Worm (Caenorhabditis elegans) whole organism, L1 larva: ENCODE results near the gene pdl-1.
A peak's percentile ranks its signal among the peaks of the same experiment; 100 is the strongest.

Experiments
- C16A3.4 ChIP-seq: fragments of 150-350 bp; optimal IDR thresholded peaks from 2 replicates; lab custom pipeline; 2014; ENCODE audit warnings: missing biosample characterization, missing genetic modification characterization
- C34B4.2 ChIP-seq: sonication (generic microtip); optimal IDR thresholded peaks from 2 replicates; lab custom pipeline; 2017; ENCODE audit warnings: mild to moderate bottlenecking, missing genetic modification characterization, missing compliant biosample characterization
- F16B12.6 ChIP-seq: fragments of 150-350 bp; optimal IDR thresholded peaks from 2 replicates; lab custom pipeline; 2014; ENCODE audit warnings: missing biosample characterization, missing genetic modification characterization
- aha-1 ChIP-seq: fragments of 150-350 bp; optimal IDR thresholded peaks from 2 replicates; lab custom pipeline; 2014; ENCODE audit warnings: missing biosample characterization, missing genetic modification characterization
- alr-1 ChIP-seq: fragments of 200-800 bp; sonication (Bioruptor generic); optimal IDR thresholded peaks from 2 replicates; lab custom pipeline; 2018; ENCODE audit warnings: borderline replicate concordance, mild to moderate bottlenecking, missing genetic modification characterization, missing compliant biosample characterization
- aly-2 ChIP-seq: fragments of 150-350 bp; optimal IDR thresholded peaks from 2 replicates; lab custom pipeline; 2014; ENCODE audit warnings: missing biosample characterization, missing genetic modification characterization
- ama-1 ChIP-seq: fragments of 150-350 bp; optimal IDR thresholded peaks from 2 replicates; lab custom pipeline; 2014
- blmp-1 ChIP-seq: fragments of 150-350 bp; optimal IDR thresholded peaks from 2 replicates; lab custom pipeline; 2014; ENCODE audit warnings: missing biosample characterization, missing genetic modification characterization
- ceh-63 ChIP-seq: fragments of 200-800 bp; sonication (Bioruptor generic); optimal IDR thresholded peaks from 2 replicates; lab custom pipeline; 2018; ENCODE audit warnings: mild to moderate bottlenecking, missing genetic modification characterization, missing compliant biosample characterization
- ceh-82 ChIP-seq, 3 experiments: fragments of 150-350 bp in 1 of 3; sonication (generic microtip) in 2 of 3; optimal IDR thresholded peaks; 2 replicates each; lab custom pipeline; 2014 to 2017; ENCODE audit warnings: missing biosample characterization in 3 of 3, missing genetic modification characterization in 3 of 3
- ceh-88 ChIP-seq: fragments of 200-800 bp; sonication (Bioruptor generic); IDR thresholded peaks from 2 replicates; pipeline ENCODE4 v1.3.6; 2022; ENCODE audit warnings: missing genetic modification characterization, missing compliant biosample characterization
- ceh-90 ChIP-seq: sonication (generic microtip); optimal IDR thresholded peaks from 2 replicates; lab custom pipeline; 2016; ENCODE audit warnings: missing genetic modification characterization, missing compliant biosample characterization
- ces-1 ChIP-seq: fragments of 150-350 bp; optimal IDR thresholded peaks from 2 replicates; lab custom pipeline; 2014; ENCODE audit warnings: missing biosample characterization, missing genetic modification reagents, missing genetic modification characterization
- dpl-1 ChIP-seq, 3 experiments: fragments of 150-350 bp in 2 of 3; sonication (generic microtip) in 1 of 3; optimal IDR thresholded peaks; 2 replicates each; lab custom pipeline; 2014 to 2017; ENCODE audit warnings: missing biosample characterization in 3 of 3, missing genetic modification characterization in 3 of 3, missing genetic modification reagents in 3 of 3
- efl-1 ChIP-seq, 4 experiments: fragments of 150-350 bp; optimal IDR thresholded peaks in 3 of 4; peaks in 1 of 4; 1 replicate in 1 of 4; 2 replicates in 3 of 4; lab custom pipeline; 2014; ENCODE audit warnings: missing biosample characterization in 2 of 4, missing genetic modification characterization in 2 of 4, missing genetic modification reagents in 2 of 4
- egl-13 ChIP-seq: sonication (generic microtip); optimal IDR thresholded peaks from 2 replicates; lab custom pipeline; 2016; ENCODE audit warnings: missing genotype, missing genetic modification reagents, missing genetic modification characterization, missing compliant biosample characterization
- elt-3 ChIP-seq, 6 experiments: fragments of 150-350 bp in 1 of 6; sonication (generic microtip); optimal IDR thresholded peaks; 2 replicates each; lab custom pipeline; 2017 to 2018; ENCODE audit warnings: missing biosample characterization in 6 of 6, missing genetic modification characterization in 6 of 6, inconsistent platforms in 1 of 6
- ets-5 ChIP-seq: fragments of 200-800 bp; sonication (Bioruptor generic); IDR thresholded peaks from 2 replicates; pipeline ENCODE4 v1.3.6; 2022; ENCODE audit warnings: missing genetic modification characterization, missing compliant biosample characterization
- fkh-4 ChIP-seq: sonication (generic microtip); optimal IDR thresholded peaks from 2 replicates; lab custom pipeline; 2016; ENCODE audit warnings: missing compliant biosample characterization, missing genetic modification characterization, borderline replicate concordance
- fkh-8 ChIP-seq: sonication (generic microtip); optimal IDR thresholded peaks from 2 replicates; lab custom pipeline; 2016; ENCODE audit warnings: mild to moderate bottlenecking, missing genetic modification characterization, missing compliant biosample characterization
- hlh-17 ChIP-seq: fragments of 200-800 bp; sonication (Bioruptor generic); optimal IDR thresholded peaks from 2 replicates; lab custom pipeline; 2018; ENCODE audit warnings: missing genetic modification characterization, mild to moderate bottlenecking, missing compliant biosample characterization, moderate library complexity, borderline replicate concordance
- jun-1 ChIP-seq: fragments of 150-350 bp; optimal IDR thresholded peaks from 2 replicates; lab custom pipeline; 2014; ENCODE audit warnings: missing biosample characterization, missing genetic modification reagents, missing genetic modification characterization
- lin-13 ChIP-seq: fragments of 150-350 bp; optimal IDR thresholded peaks from 2 replicates; lab custom pipeline; 2014; ENCODE audit warnings: missing biosample characterization, missing genetic modification reagents, missing genetic modification characterization
- lsy-2 ChIP-seq, 2 experiments: fragments of 150-350 bp; optimal IDR thresholded peaks; 2 replicates each; lab custom pipeline; 2014; ENCODE audit warnings: missing biosample characterization in 2 of 2, missing genetic modification characterization in 2 of 2
- mdl-1 ChIP-seq, 2 experiments: fragments of 150-350 bp; optimal IDR thresholded peaks; 2 replicates each; lab custom pipeline; 2014 to 2017; ENCODE audit warnings: missing biosample characterization in 2 of 2, missing genetic modification characterization in 2 of 2, inconsistent platforms in 1 of 2
- mep-1 ChIP-seq: fragments of 150-350 bp; optimal IDR thresholded peaks from 2 replicates; lab custom pipeline; 2014; ENCODE audit warnings: missing biosample characterization, missing genetic modification characterization
- nhr-11 ChIP-seq: fragments of 150-350 bp; optimal IDR thresholded peaks from 2 replicates; lab custom pipeline; 2014; ENCODE audit warnings: missing biosample characterization, missing genetic modification characterization
- nhr-20 ChIP-seq: sonication (generic microtip); optimal IDR thresholded peaks from 2 replicates; lab custom pipeline; 2016; ENCODE audit warnings: mild to moderate bottlenecking, missing genetic modification characterization, missing compliant biosample characterization
- nhr-71 ChIP-seq: sonication (generic microtip); optimal IDR thresholded peaks from 2 replicates; lab custom pipeline; 2016; ENCODE audit warnings: mild to moderate bottlenecking, missing genetic modification characterization, moderate library complexity, missing compliant biosample characterization
- nhr-76 ChIP-seq: sonication (generic microtip); optimal IDR thresholded peaks from 2 replicates; lab custom pipeline; 2017; ENCODE audit warnings: missing biosample characterization, missing genetic modification characterization
- nhr-77 ChIP-seq: fragments of 150-350 bp; optimal IDR thresholded peaks from 2 replicates; lab custom pipeline; 2014; ENCODE audit warnings: missing biosample characterization, missing genetic modification characterization
- nhr-85 ChIP-seq: sonication (generic microtip); peaks from one replicate; lab custom pipeline; 2016; ENCODE audit warnings: missing genetic modification characterization, inconsistent platforms, missing compliant biosample characterization
- pag-3 ChIP-seq: sonication (generic microtip); optimal IDR thresholded peaks from 2 replicates; lab custom pipeline; 2017; ENCODE audit warnings: missing genetic modification characterization, mild to moderate bottlenecking, missing compliant biosample characterization, antibody characterized with exemption, borderline replicate concordance; ENCODE audit not compliant: insufficient read depth
- pqm-1 ChIP-seq: sonication (generic microtip); optimal IDR thresholded peaks from 3 replicates; lab custom pipeline; 2017; ENCODE audit warnings: missing biosample characterization, missing genetic modification characterization
- rnt-1 ChIP-seq: sonication (generic microtip); optimal IDR thresholded peaks from 2 replicates; lab custom pipeline; 2016; ENCODE audit warnings: mild to moderate bottlenecking, missing genetic modification characterization, moderate library complexity, missing compliant biosample characterization
- skn-1 ChIP-seq: fragments of 150-350 bp; optimal IDR thresholded peaks from 2 replicates; lab custom pipeline; 2014; ENCODE audit warnings: missing biosample characterization, missing genetic modification characterization
- snu-23 ChIP-seq: sonication (generic microtip); optimal IDR thresholded peaks from 2 replicates; lab custom pipeline; 2016; ENCODE audit warnings: missing genetic modification characterization, missing compliant biosample characterization
- sox-4 ChIP-seq: sonication (generic microtip); optimal IDR thresholded peaks from 2 replicates; lab custom pipeline; 2016; ENCODE audit warnings: missing genetic modification characterization, missing compliant biosample characterization
- sptf-1 ChIP-seq: fragments of 150-350 bp; optimal IDR thresholded peaks from 2 replicates; lab custom pipeline; 2014; ENCODE audit warnings: missing biosample characterization, missing genetic modification characterization
- swsn-7 ChIP-seq: sonication (generic microtip); optimal IDR thresholded peaks from 2 replicates; lab custom pipeline; 2016; ENCODE audit warnings: missing genetic modification characterization, missing compliant biosample characterization
- tbx-2 ChIP-seq: sonication (generic microtip); optimal IDR thresholded peaks from 2 replicates; lab custom pipeline; 2016; ENCODE audit warnings: missing genetic modification characterization, missing compliant biosample characterization
- unc-130 ChIP-seq: fragments of 150-350 bp; optimal IDR thresholded peaks from 2 replicates; lab custom pipeline; 2017; ENCODE audit warnings: missing biosample characterization, missing genetic modification characterization, inconsistent platforms
- unc-62 ChIP-seq: fragments of 150-350 bp; optimal IDR thresholded peaks from 2 replicates; lab custom pipeline; 2014; ENCODE audit warnings: missing biosample characterization, missing genetic modification reagents, missing genetic modification characterization
- unc-86 ChIP-seq: sonication (generic microtip); optimal IDR thresholded peaks from 2 replicates; lab custom pipeline; 2016; ENCODE audit warnings: missing genetic modification characterization, missing compliant biosample characterization
- unc-98 ChIP-seq: fragments of 200-800 bp; sonication (Bioruptor generic); IDR thresholded peaks from 2 replicates; pipeline ENCODE4 v1.3.6; 2022; ENCODE audit warnings: missing genetic modification characterization, missing compliant biosample characterization
- vab-15 ChIP-seq: sonication (generic microtip); optimal IDR thresholded peaks from 2 replicates; lab custom pipeline; 2017; ENCODE audit warnings: missing genotype, mild to moderate bottlenecking, missing genetic modification characterization, missing compliant biosample characterization
- xbp-1 ChIP-seq: sonication (generic microtip); optimal IDR thresholded peaks from 2 replicates; lab custom pipeline; 2016; ENCODE audit warnings: missing genetic modification characterization, missing compliant biosample characterization
- zag-1 ChIP-seq: fragments of 150-350 bp; optimal IDR thresholded peaks from 2 replicates; lab custom pipeline; 2014; ENCODE audit warnings: missing biosample characterization, missing genetic modification characterization
- ztf-11 ChIP-seq, 2 experiments: sonication (generic microtip); optimal IDR thresholded peaks; 2 replicates each; lab custom pipeline; 2016 to 2017; ENCODE audit warnings: missing genetic modification characterization in 2 of 2, missing biosample characterization in 1 of 2, missing compliant biosample characterization in 1 of 2

Gene pdl-1

ce11 chrII:7155392-7155791 is 28.2 kb upstream of the pdl-1 start, which contains the start of gene C27H5.2 (continued):
- TF ChIP-seq lsy-2 (tag; optimal IDR thresholded peaks at IDR 0.05; lab: Kevin White, UChicago) (peak in 1 of 2 experiments; percentile 8), ceh-88 (no peak), nhr-77 (tag; lab: Kevin White, UChicago) (no peak), sptf-1 (tag; lab: Kevin White, UChicago) (no peak), mdl-1 (tag; optimal IDR thresholded peaks at IDR 0.05; lab: Kevin White, UChicago) (no peak), egl-13 (no peak), unc-98 (GFP tag; lab: Robert Waterston, UW) (no peak), snu-23 (GFP tag; lab: Kevin White, UChicago) (peak; percentile 5), sox-4 (no peak), F16B12.6 (tag; lab: Kevin White, UChicago) (no peak), C16A3.4 (tag; lab: Kevin White, UChicago) (no peak), ceh-63 (GFP tag; lab: Kevin White, UChicago) (no peak), jun-1 (no peak), ceh-90 (tag; lab: Kevin White, UChicago) (no peak), dpl-1 (GFP tag; optimal IDR thresholded peaks at IDR 0.05; lab: Kevin White, UChicago) (no peak), vab-15 (tag; lab: Kevin White, UChicago) (no peak), rnt-1 (tag; lab: Kevin White, UChicago) (peak; percentile 18), nhr-20 (tag; lab: Kevin White, UChicago) (no peak), fkh-8 (tag; lab: Kevin White, UChicago) (no peak), pqm-1 (tag; lab: Kevin White, UChicago) (no peak), nhr-76 (tag; lab: Kevin White, UChicago) (no peak), mep-1 (tag; lab: Kevin White, UChicago) (peak; percentile 12), efl-1 (optimal IDR thresholded peaks at IDR 0.05; lab: Kevin White, UChicago) (peak; percentile 4 to 7), efl-1 (GFP tag; optimal IDR thresholded peaks at IDR 0.05 in 1 of 2; lab: Kevin White, UChicago) (no peak), xbp-1 (tag; lab: Kevin White, UChicago) (peak; percentile 12), hlh-17 (GFP tag; lab: Kevin White, UChicago) (no peak), unc-62 (GFP tag; lab: Kevin White, UChicago) (no peak), unc-130 (tag; lab: Kevin White, UChicago) (no peak), lin-13 (GFP tag; lab: Kevin White, UChicago) (no peak), ceh-82 (tag; optimal IDR thresholded peaks at IDR 0.05; lab: Kevin White, UChicago) (no peak), ztf-11 (tag; optimal IDR thresholded peaks at IDR 0.05; lab: Kevin White, UChicago) (no peak), ces-1 (GFP tag; lab: Kevin White, UChicago) (no peak), pag-3 (tag; lab: Kevin White, UChicago) (no peak)

- TF ChIP-seq pag-3 (tag; lab: Kevin White, UChicago): no peak
- peak; percentile 61 for TF ChIP-seq nhr-85 (tag; lab: Kevin White, UChicago)
- TF ChIP-seq aly-2 (tag; lab: Kevin White, UChicago): no peak
- no peak for TF ChIP-seq ceh-82 (tag; optimal IDR thresholded peaks at IDR 0.05; lab: Kevin White, UChicago)
- TF ChIP-seq hlh-17 (GFP tag; lab: Kevin White, UChicago): no peak
- TF ChIP-seq ets-5 (GFP tag; lab: Robert Waterston, UW): no peak
- TF ChIP-seq snu-23 (GFP tag; lab: Kevin White, UChicago): peak; percentile 20
- no peak for TF ChIP-seq nhr-11 (tag; lab: Kevin White, UChicago)
- TF ChIP-seq rnt-1 (tag; lab: Kevin White, UChicago): no peak
- no peak for TF ChIP-seq vab-15 (tag; lab: Kevin White, UChicago)
- no peak for TF ChIP-seq pqm-1 (tag; lab: Kevin White, UChicago)
- TF ChIP-seq nhr-71: peak; percentile 33
- peak; percentile 4 for TF ChIP-seq C16A3.4 (tag; lab: Kevin White, UChicago)
- TF ChIP-seq nhr-20 (tag; lab: Kevin White, UChicago): peak; percentile 55
- TF ChIP-seq elt-3 (tag; optimal IDR thresholded peaks at IDR 0.05; lab: Kevin White, UChicago): peak in 2 of 6 experiments; percentile 18 to 59
- TF ChIP-seq unc-86 (tag; lab: Kevin White, UChicago): no peak
- no peak for TF ChIP-seq mep-1 (tag; lab: Kevin White, UChicago)
- no peak for TF ChIP-seq tbx-2
- TF ChIP-seq fkh-8 (tag; lab: Kevin White, UChicago): no peak
- TF ChIP-seq egl-13: no peak
- no peak for TF ChIP-seq ces-1 (GFP tag; lab: Kevin White, UChicago)
- TF ChIP-seq unc-62 (GFP tag; lab: Kevin White, UChicago): no peak
- no peak for TF ChIP-seq ceh-90 (tag; lab: Kevin White, UChicago)
- TF ChIP-seq zag-1 (tag; lab: Kevin White, UChicago): no peak
- TF ChIP-seq skn-1 (tag; lab: Kevin White, UChicago): no peak
- no peak for TF ChIP-seq fkh-4 (tag; lab: Kevin White, UChicago)
- TF ChIP-seq alr-1 (tag; lab: Kevin White, UChicago): no peak
- TF ChIP-seq aha-1 (tag; lab: Kevin White, UChicago): no peak
- TF ChIP-seq C34B4.2: no peak
- TF ChIP-seq ama-1 (lab: Kevin White, UChicago): no peak
- TF ChIP-seq lsy-2 (tag; optimal IDR thresholded peaks at IDR 0.05; lab: Kevin White, UChicago): peak in 1 of 2 experiments; percentile 8
- TF ChIP-seq blmp-1 (tag; lab: Kevin White, UChicago): peak; percentile 15
- TF ChIP-seq swsn-7 (tag; lab: Kevin White, UChicago): no peak
Observed at ce11 chrII:7157415-7157814, 26.2 kb upstream of the pdl-1 start.
